Fruit fly (Drosophila melanogaster): ENCODE measurements around the gene Ctr1B.

Gene Ctr1B

DNA sequence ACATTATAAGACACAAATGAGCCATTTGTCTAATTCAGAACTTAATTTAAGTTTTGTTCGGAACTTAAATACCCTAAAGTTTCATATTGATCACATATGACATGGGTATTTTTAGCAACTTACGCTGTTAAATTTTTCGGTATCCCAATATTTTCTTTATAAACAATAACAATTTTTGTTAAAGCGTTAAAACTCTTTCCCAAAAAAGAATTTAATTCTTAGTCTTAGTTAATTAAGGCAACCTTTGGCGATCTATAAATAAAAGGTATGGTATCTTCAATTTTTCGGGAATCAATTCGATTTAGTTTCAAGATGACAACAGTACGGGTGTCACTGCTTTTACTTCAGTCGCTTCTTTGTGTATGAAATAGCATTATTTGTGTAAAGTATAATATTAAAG lies 26.5 kb upstream of the Ctr1B start, which contains the start of gene CG31464:
Gene CG31464, plus strand, starts transcription at position 301 of the 400 bp plus-strand sequence.
- TF ChIP-seq psq (optimal IDR thresholded peaks at IDR 0.05) (no peak), usp (GFP tag; optimal IDR thresholded peaks at IDR 0.05) (no peak)

DNA sequence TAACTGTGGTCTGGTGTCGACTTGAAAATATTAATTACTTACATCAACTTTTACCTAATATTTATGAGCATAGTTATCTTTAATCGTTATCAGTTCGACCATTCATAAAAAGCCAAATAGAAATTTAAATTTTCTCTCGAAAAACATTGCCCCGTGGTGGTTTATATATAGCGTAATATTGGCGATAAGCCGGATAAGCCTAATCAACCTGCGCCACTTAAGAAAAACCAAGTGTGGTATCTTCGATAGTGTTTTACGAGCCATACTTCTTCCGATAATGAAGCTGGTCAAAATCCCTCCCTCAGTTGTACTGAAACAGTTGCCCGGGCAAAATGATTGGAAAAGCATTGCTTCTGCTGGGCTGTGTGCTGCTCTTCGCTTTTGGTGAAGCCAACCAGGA lies 25.4 kb upstream of the Ctr1B start, which contains the start of gene CG31463:
Gene CG31463, plus strand, starts transcription at position 302 of the 400 bp plus-strand sequence.
- no peak for TF ChIP-seq usp (GFP tag; optimal IDR thresholded peaks at IDR 0.05)
- no peak for TF ChIP-seq psq (optimal IDR thresholded peaks at IDR 0.05)
- no peak for TF ChIP-seq CG8478 (optimal IDR thresholded peaks at IDR 0.05)
- no peak for TF ChIP-seq EcR (GFP tag; optimal IDR thresholded peaks at IDR 0.05)
- TF ChIP-seq pan (optimal IDR thresholded peaks at IDR 0.05), result no peak
- TF ChIP-seq Dll (optimal IDR thresholded peaks at IDR 0.05), result no peak

DNA sequence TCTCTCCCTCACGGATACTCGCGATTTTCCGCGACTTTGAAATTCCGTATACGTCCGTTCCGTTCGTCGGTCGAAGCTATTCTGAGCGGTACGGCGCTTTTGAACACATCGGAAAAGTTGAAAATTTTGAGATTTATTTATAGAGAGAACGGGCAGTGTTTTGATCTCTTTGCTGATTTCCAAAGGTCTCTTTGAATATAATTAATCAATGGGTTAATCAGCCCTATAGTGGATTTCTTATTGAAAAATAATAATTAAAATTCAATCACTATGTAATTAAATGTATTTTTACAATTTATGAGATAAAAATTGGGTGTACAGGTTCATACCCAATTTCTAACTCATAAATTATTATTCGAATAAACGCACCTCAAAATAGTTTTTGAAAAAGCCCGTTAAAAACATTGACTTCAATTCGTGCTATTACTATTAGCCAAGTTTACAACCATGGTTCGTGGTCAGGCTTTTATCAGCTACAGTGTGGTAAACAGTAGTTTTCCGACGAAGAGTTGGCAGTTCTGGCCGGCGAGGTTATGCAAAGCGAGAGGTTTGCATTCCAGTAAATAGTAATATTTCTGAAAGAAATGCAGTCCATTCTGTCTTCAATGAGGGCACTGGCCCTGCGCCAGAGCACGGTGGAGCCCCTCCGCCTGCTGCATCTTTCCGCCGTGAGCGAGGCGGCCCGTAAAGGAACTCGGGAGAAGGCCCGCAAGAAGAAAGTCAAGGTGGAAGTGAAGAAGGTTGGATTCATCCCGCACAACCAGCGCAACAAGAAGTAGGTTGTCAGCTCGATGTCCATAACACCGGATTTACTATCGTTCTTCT lies 16.3 kb upstream of the Ctr1B start, which contains the start of the genes CG9626 and mRpL1:
Gene CG9626, minus strand, starts transcription at position 51 of the 825 bp plus-strand sequence.
Gene mRpL1, plus strand, starts transcription at position 513 of the 825 bp plus-strand sequence.
- TF ChIP-seq Dll (optimal IDR thresholded peaks at IDR 0.05), result no peak

DNA sequence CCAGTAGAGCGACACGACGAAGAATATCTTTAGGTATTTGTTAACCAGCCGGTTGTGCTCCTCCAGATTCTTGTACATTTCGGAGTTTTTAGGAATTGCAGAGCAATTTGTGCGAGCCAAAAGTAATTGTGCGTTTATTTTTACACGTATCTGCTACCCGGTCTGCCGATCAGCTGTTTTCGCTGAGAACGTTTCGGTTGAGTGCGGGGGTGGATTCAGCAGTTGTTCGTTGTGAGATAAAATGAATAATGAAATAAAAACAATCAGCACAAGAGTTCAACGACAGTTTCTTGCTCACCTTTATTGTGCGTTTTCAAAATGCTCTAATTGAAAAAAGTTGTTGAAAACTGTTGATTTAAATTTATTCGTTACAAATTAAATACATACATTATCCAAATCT lies 13.6 kb upstream of the Ctr1B start, which contains the start of gene nac:
Gene nac, minus strand, starts transcription at position 176 of the 400 bp plus-strand sequence.
- no peak for TF ChIP-seq Dll (optimal IDR thresholded peaks at IDR 0.05)
- no peak for TF ChIP-seq pan (optimal IDR thresholded peaks at IDR 0.05)
- TF ChIP-seq psq (optimal IDR thresholded peaks at IDR 0.05), result no peak
- no peak for TF ChIP-seq EcR (GFP tag; optimal IDR thresholded peaks at IDR 0.05)
- no peak for TF ChIP-seq usp (GFP tag; optimal IDR thresholded peaks at IDR 0.05)

DNA sequence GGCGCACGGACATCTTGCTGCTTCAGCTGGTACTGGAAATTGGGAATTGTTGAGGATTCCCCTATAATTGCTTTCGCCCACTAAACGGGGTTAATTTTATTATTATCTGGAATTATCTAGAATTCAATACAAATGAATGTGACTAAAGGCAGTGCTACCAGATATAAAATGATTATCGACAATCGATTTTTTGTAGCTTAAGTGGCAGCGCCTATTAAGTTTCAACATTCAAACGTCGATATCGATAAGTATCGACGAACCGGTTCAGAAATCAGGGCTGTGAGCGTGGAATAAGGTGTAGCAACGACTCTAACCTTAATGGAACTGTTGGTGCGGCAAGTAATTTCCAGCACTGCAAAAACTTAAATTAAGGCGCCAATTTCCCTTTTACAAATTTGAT lies 12.3 kb upstream of the Ctr1B start, which contains the start of gene Sgt1:
Gene Sgt1, minus strand, starts transcription at position 165 of the 400 bp plus-strand sequence.
- no peak for TF ChIP-seq usp (GFP tag; optimal IDR thresholded peaks at IDR 0.05)
- no peak for TF ChIP-seq psq (optimal IDR thresholded peaks at IDR 0.05)
- no peak for TF ChIP-seq Dll (optimal IDR thresholded peaks at IDR 0.05)
- no peak for TF ChIP-seq CG8478 (optimal IDR thresholded peaks at IDR 0.05)
- no peak for TF ChIP-seq EcR (GFP tag; optimal IDR thresholded peaks at IDR 0.05)
- TF ChIP-seq pan (optimal IDR thresholded peaks at IDR 0.05), result no peak

DNA sequence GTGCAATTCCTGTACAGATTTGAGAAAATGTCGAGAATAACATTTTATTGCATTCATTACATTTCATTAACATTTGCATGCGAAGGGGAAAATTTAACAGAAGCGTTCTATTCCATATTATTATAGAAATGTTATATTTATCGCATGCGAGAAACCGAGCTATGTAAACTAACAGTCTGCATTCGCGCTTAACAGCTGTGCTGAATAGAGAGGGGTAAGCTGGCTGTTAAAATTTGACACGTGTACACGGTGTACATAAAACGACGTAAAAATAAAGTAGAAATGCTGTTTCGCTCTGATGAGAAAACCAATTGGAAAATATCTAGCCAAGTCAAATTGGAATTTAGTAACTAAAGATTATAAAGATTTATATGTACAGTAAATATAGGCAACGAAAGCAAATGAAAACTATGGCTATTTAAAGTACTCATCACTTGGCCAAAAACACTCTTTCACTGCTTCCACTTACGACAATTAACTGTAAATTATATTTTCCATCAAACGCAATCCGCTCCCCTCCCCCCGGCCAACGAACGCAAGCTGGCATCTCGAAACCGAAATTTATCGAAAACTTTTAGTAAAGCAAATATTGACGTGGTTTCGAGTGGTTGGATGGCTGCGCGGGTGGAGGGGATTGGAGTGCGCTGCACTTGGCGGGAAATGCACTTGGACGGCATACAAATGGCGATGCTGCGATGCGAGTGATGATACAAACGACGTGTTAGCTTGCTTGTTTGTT lies 11.1 kb upstream of the Ctr1B start:
- TF ChIP-seq pan (optimal IDR thresholded peaks at IDR 0.05) (no peak), psq (optimal IDR thresholded peaks at IDR 0.05) (no peak), usp (GFP tag; optimal IDR thresholded peaks at IDR 0.05) (no peak), EcR (GFP tag; optimal IDR thresholded peaks at IDR 0.05) (no peak), Dll (optimal IDR thresholded peaks at IDR 0.05) (no peak), CG8478 (optimal IDR thresholded peaks at IDR 0.05) (no peak)

DNA sequence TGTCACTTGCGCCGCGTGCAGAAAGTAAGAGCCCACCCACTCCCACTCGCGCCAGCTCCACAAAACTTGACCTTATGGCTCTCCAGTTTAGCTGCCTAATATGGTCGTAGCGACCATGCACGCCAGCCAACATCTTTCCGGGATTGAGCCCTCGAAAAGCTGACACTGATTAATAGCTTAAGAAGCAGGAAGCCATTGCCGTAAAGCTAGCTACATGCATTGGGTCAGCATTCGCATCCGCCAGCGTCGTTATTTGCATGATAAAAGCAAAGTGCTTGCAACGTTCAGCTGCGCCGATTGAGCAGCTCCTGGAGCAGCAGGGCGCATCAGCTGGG lies 10.5 kb upstream of the Ctr1B start:
- TF ChIP-seq EcR (GFP tag; optimal IDR thresholded peaks at IDR 0.05) (no peak), psq (optimal IDR thresholded peaks at IDR 0.05) (no peak), usp (GFP tag; optimal IDR thresholded peaks at IDR 0.05) (no peak), Dll (optimal IDR thresholded peaks at IDR 0.05) (no peak), CG8478 (optimal IDR thresholded peaks at IDR 0.05) (no peak), pan (optimal IDR thresholded peaks at IDR 0.05) (no peak)

DNA sequence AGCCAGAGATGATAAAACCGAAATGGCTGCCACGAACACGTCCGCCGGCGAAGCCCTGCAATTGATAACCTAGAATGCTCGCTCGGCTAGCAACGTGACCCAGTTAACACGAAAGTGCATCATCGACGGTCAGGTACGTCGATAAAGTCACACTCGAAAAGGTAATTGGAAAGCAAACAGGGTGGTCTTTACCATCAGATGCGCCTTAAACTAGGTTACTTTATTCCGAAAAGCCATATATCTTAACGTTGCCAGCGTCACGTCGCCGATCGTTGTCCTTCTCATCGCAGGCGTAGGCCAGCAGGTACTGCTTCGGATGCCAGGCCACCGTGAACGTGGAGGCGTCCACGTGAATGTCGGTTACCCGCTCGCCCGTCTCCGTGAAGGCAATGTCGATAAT lies 10.1 kb upstream of the Ctr1B start:
- no peak for TF ChIP-seq EcR (GFP tag; optimal IDR thresholded peaks at IDR 0.05)
- TF ChIP-seq Dll (optimal IDR thresholded peaks at IDR 0.05), result no peak
- no peak for TF ChIP-seq CG8478 (optimal IDR thresholded peaks at IDR 0.05)
- TF ChIP-seq pan (optimal IDR thresholded peaks at IDR 0.05), result no peak
- TF ChIP-seq usp (GFP tag; optimal IDR thresholded peaks at IDR 0.05), result no peak
- TF ChIP-seq psq (optimal IDR thresholded peaks at IDR 0.05), result no peak

DNA sequence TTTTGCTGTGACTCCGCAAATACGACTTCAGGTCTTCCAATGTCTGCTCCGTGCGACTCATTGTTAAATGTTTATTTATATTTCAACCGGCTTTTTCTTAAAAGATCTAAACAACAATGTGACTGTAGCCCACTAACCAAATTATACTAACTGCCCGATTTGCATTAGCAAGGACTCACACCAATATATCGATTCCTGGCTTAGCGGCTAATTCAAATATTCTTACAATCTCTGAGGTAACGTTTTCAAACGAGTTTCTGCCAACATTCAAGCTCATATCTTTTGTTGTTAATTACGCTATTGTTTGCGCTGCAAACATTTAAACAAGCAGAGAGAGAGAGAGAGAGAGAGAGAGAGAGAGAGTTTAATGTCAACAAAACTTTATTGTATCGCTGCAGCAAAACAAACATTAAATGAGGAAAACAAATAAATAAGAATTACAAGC lies 8.9 kb upstream of the Ctr1B start, which contains the start of gene tex:
Gene tex, minus strand, starts transcription at position 131 of the 445 bp plus-strand sequence.
- TF ChIP-seq EcR (GFP tag; optimal IDR thresholded peaks at IDR 0.05) (no peak), usp (GFP tag; optimal IDR thresholded peaks at IDR 0.05) (no peak), CG8478 (optimal IDR thresholded peaks at IDR 0.05) (no peak), Dll (optimal IDR thresholded peaks at IDR 0.05) (no peak)

DNA sequence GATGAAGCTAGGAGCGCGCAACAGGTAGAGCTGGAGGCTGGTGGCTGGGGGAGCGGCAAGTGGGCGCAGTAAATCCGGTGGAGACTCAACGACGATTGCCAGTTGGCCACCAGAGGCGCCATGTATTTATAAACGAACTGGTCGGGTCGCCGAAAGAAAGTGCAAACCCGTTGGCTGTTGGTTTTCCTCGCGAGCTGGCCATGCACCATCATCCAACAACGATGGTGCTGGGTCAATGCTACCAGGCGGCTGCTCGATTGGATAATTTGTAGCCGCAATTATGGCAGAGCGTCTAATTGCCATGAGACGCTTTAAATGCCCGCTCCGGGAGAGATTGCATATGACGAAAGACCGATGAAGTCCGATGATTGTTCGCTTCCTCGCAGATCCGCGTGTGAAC lies 6.7 kb upstream of the Ctr1B start, which contains the start of gene CG11693:
Gene CG11693, minus strand, starts transcription at position 101 of the 400 bp plus-strand sequence.
- TF ChIP-seq pan (optimal IDR thresholded peaks at IDR 0.05) (no peak), usp (GFP tag; optimal IDR thresholded peaks at IDR 0.05) (no peak), CG8478 (optimal IDR thresholded peaks at IDR 0.05) (no peak), Dll (optimal IDR thresholded peaks at IDR 0.05) (no peak), psq (optimal IDR thresholded peaks at IDR 0.05) (no peak), EcR (GFP tag; optimal IDR thresholded peaks at IDR 0.05) (no peak)

DNA sequence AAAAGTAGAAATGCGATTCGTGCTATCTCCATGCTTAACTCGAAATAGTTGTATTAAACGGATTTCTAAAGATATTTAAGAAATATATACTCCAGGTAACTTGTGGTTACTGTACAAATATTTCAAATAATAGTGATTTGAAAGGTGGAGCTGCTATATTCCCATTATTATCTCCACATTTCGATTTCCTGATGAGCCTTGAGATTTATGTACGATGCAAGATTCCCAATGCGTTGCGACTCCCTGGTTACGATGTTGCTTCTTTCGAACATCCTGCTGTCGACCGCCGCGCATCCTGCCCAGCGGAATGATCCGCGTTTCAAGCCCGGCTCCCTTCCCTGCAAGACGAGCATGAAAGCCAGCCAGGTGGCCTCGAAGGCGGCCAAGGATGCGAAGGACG lies 5.4 kb upstream of the Ctr1B start, which contains the start of the genes CG11694 and CG11698:
Gene CG11694, minus strand, starts transcription at position 101 of the 400 bp plus-strand sequence.
Gene CG11698, plus strand, starts transcription at position 152 of the 400 bp plus-strand sequence.
- TF ChIP-seq Dll (optimal IDR thresholded peaks at IDR 0.05) (no peak), pan (optimal IDR thresholded peaks at IDR 0.05) (no peak), psq (optimal IDR thresholded peaks at IDR 0.05) (no peak), usp (GFP tag; optimal IDR thresholded peaks at IDR 0.05) (no peak), EcR (GFP tag; optimal IDR thresholded peaks at IDR 0.05) (no peak), CG8478 (optimal IDR thresholded peaks at IDR 0.05) (no peak)

DNA sequence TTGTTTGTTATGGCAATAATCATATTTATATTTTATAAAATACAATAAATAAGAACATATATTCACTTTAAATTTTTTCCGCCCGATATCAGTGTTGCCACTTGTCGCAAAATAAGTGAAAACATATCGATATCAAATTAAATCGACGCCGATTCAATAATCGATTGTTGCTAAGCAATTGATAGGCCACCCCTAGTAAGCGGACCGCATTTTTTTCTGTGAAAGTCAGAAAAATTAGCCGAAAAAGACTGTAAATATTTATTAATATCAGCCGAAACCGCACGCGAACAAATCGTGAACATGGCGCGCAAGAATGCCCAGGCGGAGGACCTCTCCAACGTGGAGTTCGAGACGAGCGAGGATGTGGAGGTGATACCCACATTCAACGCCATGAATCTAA lies 4.4 kb upstream of the Ctr1B start, which contains the start of gene CG7483:
Gene CG7483, plus strand, starts transcription at position 171 of the 400 bp plus-strand sequence.
- TF ChIP-seq pan (optimal IDR thresholded peaks at IDR 0.05) (no peak), Dll (optimal IDR thresholded peaks at IDR 0.05) (no peak), CG8478 (optimal IDR thresholded peaks at IDR 0.05) (no peak), usp (GFP tag; optimal IDR thresholded peaks at IDR 0.05) (no peak), EcR (GFP tag; optimal IDR thresholded peaks at IDR 0.05) (no peak), psq (optimal IDR thresholded peaks at IDR 0.05) (no peak)

All from whole organism.